Worm (Caenorhabditis elegans): ENCODE data around the gene crh-1.

ce11 chrIII:11681461-11682014, 24.0 kb downstream of the crh-1 start:
- TF ChIP-seq W03F9.2 (tag; optimal IDR thresholded peaks at IDR 0.05) = no peak
- no peak for TF ChIP-seq him-1 (tag; optimal IDR thresholded peaks at IDR 0.05)

All from whole organism, L4/young adult.